Worm (Caenorhabditis elegans): Measurements from ENCODE around the gene col-180.

Gene col-180

DNA sequence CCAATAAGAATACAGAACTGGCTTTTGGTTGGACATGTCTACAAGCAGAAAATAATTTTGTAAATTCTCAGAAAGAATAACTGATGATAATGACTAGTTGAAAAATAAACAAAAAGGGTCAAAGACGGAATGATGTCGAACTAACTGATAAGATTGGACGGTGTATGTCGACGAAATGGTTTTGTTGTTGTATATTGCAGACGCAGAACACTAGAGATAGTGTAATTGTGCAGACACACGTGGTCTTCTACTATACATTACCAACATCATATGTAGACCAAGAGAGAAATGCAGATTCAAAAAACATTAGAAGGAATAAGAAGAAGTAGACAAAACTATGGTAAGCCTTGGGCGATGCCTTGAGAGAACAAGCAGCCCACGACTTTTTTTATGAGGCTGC lies 15.7 kb upstream of the col-180 start, which contains the start of the genes gst-42 and D1053.2 (continued):
- no peak for TF ChIP-seq efl-1 (optimal IDR thresholded peaks at IDR 0.05)
- no peak for TF ChIP-seq efl-1 (GFP tag; optimal IDR thresholded peaks at IDR 0.05 in 1 of 2)
- no peak for TF ChIP-seq nhr-12 (tag; optimal IDR thresholded peaks at IDR 0.05)
- no peak for TF ChIP-seq rnt-1 (tag; optimal IDR thresholded peaks at IDR 0.05)
- no peak for TF ChIP-seq lir-3 (tag; optimal IDR thresholded peaks at IDR 0.05; ENCODE audit: poor library complexity)
- TF ChIP-seq unc-30 (tag; optimal IDR thresholded peaks at IDR 0.05), result no peak
- TF ChIP-seq snu-23 (GFP tag; optimal IDR thresholded peaks at IDR 0.05), result peak; percentile 55
- peak in 1 of 3 experiments; percentile 7 for TF ChIP-seq dpl-1 (GFP tag; optimal IDR thresholded peaks at IDR 0.05)
- TF ChIP-seq ceh-8 (GFP tag; optimal IDR thresholded peaks at IDR 0.05), result no peak
- peak; percentile 1 for TF ChIP-seq jun-1 (tag; optimal IDR thresholded peaks at IDR 0.05)
- peak; percentile 28 for TF ChIP-seq vab-15 (tag; optimal IDR thresholded peaks at IDR 0.05)
- TF ChIP-seq pqm-1 (tag; optimal IDR thresholded peaks at IDR 0.05), result peak; percentile 20
- TF ChIP-seq nhr-71 (tag; optimal IDR thresholded peaks at IDR 0.05), result peak; percentile 71
- no peak for TF ChIP-seq lin-13 (GFP tag; optimal IDR thresholded peaks at IDR 0.05)

DNA sequence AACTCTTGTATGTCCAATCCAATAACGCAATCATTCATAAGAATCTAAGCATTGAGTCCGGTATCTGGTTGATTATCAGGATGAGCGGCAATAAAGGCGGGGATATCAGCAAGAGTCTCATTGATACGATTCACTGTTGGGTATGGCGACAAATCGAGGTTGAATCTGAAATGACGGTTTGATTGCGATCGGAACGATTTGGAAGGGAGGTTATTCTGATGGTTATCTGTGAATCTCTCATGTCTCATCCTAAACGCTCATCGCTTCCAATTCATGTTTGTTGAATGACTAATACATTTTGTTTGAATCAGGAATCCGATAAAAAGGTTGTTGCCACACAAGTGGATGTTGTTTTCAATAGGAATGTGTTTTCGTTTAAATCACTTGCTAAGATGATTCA lies 14.4 kb upstream of the col-180 start:
- TF ChIP-seq nhr-20 (tag; optimal IDR thresholded peaks at IDR 0.05) (no peak), blmp-1 (tag; optimal IDR thresholded peaks at IDR 0.05) (peak; percentile 26), lin-14 (GFP tag; optimal IDR thresholded peaks at IDR 0.05) (peak; percentile 55), nhr-85 (tag) (peak; percentile 77), hpl-2 (GFP tag; optimal IDR thresholded peaks at IDR 0.05) (no peak)

DNA sequence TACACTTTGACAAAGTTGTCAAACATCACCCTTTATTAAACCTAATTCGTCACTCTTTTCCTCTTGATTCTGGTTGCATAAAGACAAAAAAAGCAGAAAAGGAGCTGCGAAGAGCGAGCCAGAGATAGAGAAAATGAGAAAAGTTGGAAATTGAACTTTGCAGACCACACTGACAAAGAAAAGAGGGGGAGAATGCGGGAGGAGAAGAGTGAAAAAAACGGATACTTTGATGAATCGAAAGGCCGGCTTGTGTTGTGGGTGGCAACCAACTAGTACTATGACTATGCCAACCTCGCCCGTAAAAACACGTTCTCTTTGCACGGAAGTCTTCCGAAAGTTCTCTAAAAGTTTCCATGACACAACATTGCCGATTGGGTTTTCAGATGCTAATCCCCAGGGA lies 13.6 kb upstream of the col-180 start:
- TF ChIP-seq egl-13 (tag; optimal IDR thresholded peaks at IDR 0.05), result no peak
- no peak for TF ChIP-seq vab-15 (tag; optimal IDR thresholded peaks at IDR 0.05)
- TF ChIP-seq blmp-1 (tag; optimal IDR thresholded peaks at IDR 0.05), result peak; percentile 13
- TF ChIP-seq lin-14 (GFP tag; optimal IDR thresholded peaks at IDR 0.05), result peak; percentile 54
- TF ChIP-seq mep-1 (tag; optimal IDR thresholded peaks at IDR 0.05), result peak; percentile 2
- TF ChIP-seq ceh-90 (tag; optimal IDR thresholded peaks at IDR 0.05), result no peak
- TF ChIP-seq unc-30 (tag; optimal IDR thresholded peaks at IDR 0.05), result no peak
- TF ChIP-seq rnt-1 (tag; optimal IDR thresholded peaks at IDR 0.05), result peak; percentile 6
- no peak for TF ChIP-seq egl-27 (tag; optimal IDR thresholded peaks at IDR 0.05)
- TF ChIP-seq fkh-8 (tag; optimal IDR thresholded peaks at IDR 0.05), result peak; percentile 51

DNA sequence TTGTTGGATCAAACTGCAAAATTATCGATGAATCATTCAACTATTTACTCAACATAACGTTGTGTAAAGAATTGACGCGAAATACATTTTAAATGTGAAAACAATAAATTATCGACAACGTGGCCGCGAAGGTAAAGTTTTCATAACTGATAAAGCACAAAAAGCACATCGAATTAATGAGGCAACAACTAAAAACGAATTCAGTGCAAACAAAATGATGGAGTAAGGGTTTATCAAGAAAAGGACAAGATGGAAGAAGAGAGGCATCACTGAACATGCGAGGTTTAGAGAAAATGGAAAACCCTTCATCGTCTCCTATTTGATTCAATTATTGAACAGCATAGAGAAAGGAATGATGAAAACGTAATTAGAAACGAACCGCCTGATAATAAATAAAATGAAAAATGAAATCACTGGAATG lies 11.7 kb upstream of the col-180 start, which contains the start of gene D1053.4:
Gene D1053.4 (minus strand): TSS at position 20 of the 421 bp plus-strand sequence.
- TF ChIP-seq dsc-1 (tag; optimal IDR thresholded peaks at IDR 0.05) (no peak), ets-5 (GFP tag; IDR thresholded peaks at IDR 0.05) (no peak), blmp-1 (tag; optimal IDR thresholded peaks at IDR 0.05) (peak; percentile 63), lin-35 (GFP tag; optimal IDR thresholded peaks at IDR 0.05) (peak in 1 of 2 experiments; percentile 27), aha-1 (tag; optimal IDR thresholded peaks at IDR 0.05) (no peak), nhr-71 (tag; optimal IDR thresholded peaks at IDR 0.05) (peak; percentile 46), pag-3 (tag; optimal IDR thresholded peaks at IDR 0.05; ENCODE audit: borderline replicate concordance, insufficient read depth) (no peak), tlp-1 (tag; optimal IDR thresholded peaks at IDR 0.05) (no peak), Y116A8C.19 (tag; optimal IDR thresholded peaks at IDR 0.05; ENCODE audit: borderline replicate concordance) (no peak), hpl-2 (GFP tag; optimal IDR thresholded peaks at IDR 0.05) (no peak), unc-30 (tag; optimal IDR thresholded peaks at IDR 0.05) (no peak), mab-9 (GFP tag; IDR thresholded peaks at IDR 0.05) (no peak), ztf-4 (tag; optimal IDR thresholded peaks at IDR 0.05) (no peak), lsy-2 (tag; optimal IDR thresholded peaks at IDR 0.05) (peak in 1 of 2 experiments; percentile 1), swsn-7 (tag; optimal IDR thresholded peaks at IDR 0.05) (no peak), tbx-2 (tag; optimal IDR thresholded peaks at IDR 0.05) (no peak), xbp-1 (tag; optimal IDR thresholded peaks at IDR 0.05) (no peak), mep-1 (tag; optimal IDR thresholded peaks at IDR 0.05) (peak; percentile 6), elt-2 (tag; optimal IDR thresholded peaks at IDR 0.05) (peak; percentile 79), nhr-77 (tag; optimal IDR thresholded peaks at IDR 0.05) (no peak), lir-3 (tag; optimal IDR thresholded peaks at IDR 0.05; ENCODE audit: poor library complexity) (no peak), elt-3 (tag; optimal IDR thresholded peaks at IDR 0.05) (peak in 1 of 6 experiments; percentile 2), lin-13 (GFP tag; optimal IDR thresholded peaks at IDR 0.05) (no peak), mef-2 (tag; optimal IDR thresholded peaks at IDR 0.05) (no peak), lin-39 (tag; optimal IDR thresholded peaks at IDR 0.05) (no peak), ceh-82 (tag; optimal IDR thresholded peaks at IDR 0.05) (no peak), isw-1 (GFP tag; IDR thresholded peaks at IDR 0.05) (no peak), dpl-1 (GFP tag; optimal IDR thresholded peaks at IDR 0.05) (no peak), jun-1 (tag; optimal IDR thresholded peaks at IDR 0.05) (peak; percentile 10), ces-1 (GFP tag; optimal IDR thresholded peaks at IDR 0.05) (peak; percentile 22), zag-1 (tag; optimal IDR thresholded peaks at IDR 0.05) (no peak), snu-23 (GFP tag; optimal IDR thresholded peaks at IDR 0.05) (no peak)

Data from whole organism, L1 larva.